Worm (Caenorhabditis elegans) whole organism, L3 larva: ENCODE results near the gene C05C10.2.

Experiments
- skn-1 ChIP-seq: fragments of 150-350 bp; optimal IDR thresholded peaks from 2 replicates; lab custom pipeline; 2014; ENCODE audit warnings: missing biosample characterization, missing genetic modification characterization
- snpc-4 ChIP-seq: fragments of 150-350 bp; optimal IDR thresholded peaks from 2 replicates; lab custom pipeline; 2014; ENCODE audit warnings: missing biosample characterization, missing genetic modification characterization
- ztf-11 ChIP-seq: fragments of 150-350 bp; optimal IDR thresholded peaks from 2 replicates; lab custom pipeline; 2014; ENCODE audit warnings: missing biosample characterization, missing genetic modification characterization

ce11 chrII:9933947-9934383, 11.9 kb downstream of the C05C10.2 start:
- TF ChIP-seq ztf-11 (no peak), snpc-4 (tag; lab: Kevin White, UChicago) (no peak), skn-1 (tag; lab: Kevin White, UChicago) (no peak)
